Worm (Caenorhabditis elegans) whole organism, late embryonic: ENCODE measurements around the gene iars-1.

Experiments
- K02D7.2 ChIP-seq: sonication (generic microtip); optimal IDR thresholded peaks from 2 replicates; lab custom pipeline; 2017; ENCODE audit warnings: mild to moderate bottlenecking, missing genetic modification characterization, missing compliant biosample characterization
- elt-2 ChIP-seq: sonication (generic microtip); optimal IDR thresholded peaks from 2 replicates; lab custom pipeline; 2016; ENCODE audit warnings: missing genetic modification reagents, missing genetic modification characterization, missing compliant biosample characterization
- gmeb-2 ChIP-seq: sonication (generic microtip); optimal IDR thresholded peaks from 2 replicates; lab custom pipeline; 2016; ENCODE audit warnings: missing genetic modification characterization, inconsistent platforms, missing compliant biosample characterization
- madf-2 ChIP-seq: sonication (generic microtip); optimal IDR thresholded peaks from 2 replicates; lab custom pipeline; 2017; ENCODE audit warnings: missing genetic modification characterization, missing compliant biosample characterization
- odd-2 ChIP-seq: sonication (generic microtip); optimal IDR thresholded peaks from 2 replicates; lab custom pipeline; 2017; ENCODE audit warnings: antibody characterized with exemption, mild to moderate bottlenecking, missing genetic modification characterization, missing compliant biosample characterization
- pha-4 ChIP-seq: fragments of 150-350 bp; optimal IDR thresholded peaks from 2 replicates; lab custom pipeline; 2018; ENCODE audit warnings: missing biosample characterization, missing genetic modification reagents, missing genetic modification characterization
- pros-1 ChIP-seq: fragments of 150-350 bp; optimal IDR thresholded peaks from 2 replicates; lab custom pipeline; 2014; ENCODE audit warnings: missing biosample characterization, missing genetic modification reagents, missing genetic modification characterization
- ref-2 ChIP-seq: sonication (generic microtip); optimal IDR thresholded peaks from 2 replicates; lab custom pipeline; 2016; ENCODE audit warnings: missing genetic modification characterization, missing compliant biosample characterization
- unc-55 ChIP-seq: sonication (generic microtip); optimal IDR thresholded peaks from 2 replicates; lab custom pipeline; 2017; ENCODE audit warnings: missing biosample characterization, missing genetic modification reagents, missing genetic modification characterization

- TF ChIP-seq madf-2 (tag; lab: Kevin White, UChicago) (no peak), gmeb-2 (no peak), ref-2 (no peak), elt-2 (tag; lab: Kevin White, UChicago) (no peak), pha-4 (tag; lab: Kevin White, UChicago) (no peak), odd-2 (tag; lab: Kevin White, UChicago) (no peak), K02D7.2 (tag; lab: Kevin White, UChicago) (no peak), unc-55 (no peak), pros-1 (tag; lab: Kevin White, UChicago) (no peak)
These were observed 28.7 kb upstream of the iars-1 start for ce11 chrIV:10339701-10340100.
